Worm (Caenorhabditis elegans) whole organism, L1 larva: ENCODE measurements around the gene C23G10.1.
A peak's percentile ranks its signal among the peaks of the same experiment; 100 is the strongest.

Source experiments
- C04F5.9 ChIP-seq: sonication (generic microtip); optimal IDR thresholded peaks from 2 replicates; lab custom pipeline; 2016; ENCODE audit warnings: missing genetic modification characterization, missing compliant biosample characterization
- F16B12.6 ChIP-seq: fragments of 150-350 bp; optimal IDR thresholded peaks from 2 replicates; lab custom pipeline; 2014; ENCODE audit warnings: missing biosample characterization, missing genetic modification characterization
- Y116A8C.19 ChIP-seq: sonication (generic microtip); optimal IDR thresholded peaks from 2 replicates; lab custom pipeline; 2016; ENCODE audit warnings: missing compliant biosample characterization, missing genetic modification characterization, borderline replicate concordance
- aha-1 ChIP-seq: fragments of 150-350 bp; optimal IDR thresholded peaks from 2 replicates; lab custom pipeline; 2014; ENCODE audit warnings: missing biosample characterization, missing genetic modification characterization
- alr-1 ChIP-seq: fragments of 200-800 bp; sonication (Bioruptor generic); optimal IDR thresholded peaks from 2 replicates; lab custom pipeline; 2018; ENCODE audit warnings: borderline replicate concordance, mild to moderate bottlenecking, missing genetic modification characterization, missing compliant biosample characterization
- ama-1 ChIP-seq: fragments of 150-350 bp; optimal IDR thresholded peaks from 2 replicates; lab custom pipeline; 2014
- ceh-63 ChIP-seq: fragments of 200-800 bp; sonication (Bioruptor generic); optimal IDR thresholded peaks from 2 replicates; lab custom pipeline; 2018; ENCODE audit warnings: mild to moderate bottlenecking, missing genetic modification characterization, missing compliant biosample characterization
- ceh-8 ChIP-seq: fragments of 200-800 bp; sonication (Bioruptor generic); optimal IDR thresholded peaks from 2 replicates; lab custom pipeline; 2018; ENCODE audit warnings: mild to moderate bottlenecking, missing genetic modification characterization, moderate library complexity, missing compliant biosample characterization
- ceh-90 ChIP-seq: sonication (generic microtip); optimal IDR thresholded peaks from 2 replicates; lab custom pipeline; 2016; ENCODE audit warnings: missing genetic modification characterization, missing compliant biosample characterization
- ces-1 ChIP-seq: fragments of 150-350 bp; optimal IDR thresholded peaks from 2 replicates; lab custom pipeline; 2014; ENCODE audit warnings: missing biosample characterization, missing genetic modification reagents, missing genetic modification characterization
- dpl-1 ChIP-seq, 3 experiments: fragments of 150-350 bp in 2 of 3; sonication (generic microtip) in 1 of 3; optimal IDR thresholded peaks; 2 replicates each; lab custom pipeline; 2014 to 2017; ENCODE audit warnings: missing biosample characterization in 3 of 3, missing genetic modification characterization in 3 of 3, missing genetic modification reagents in 3 of 3
- dsc-1 ChIP-seq: sonication (generic microtip); optimal IDR thresholded peaks from 2 replicates; lab custom pipeline; 2016; ENCODE audit warnings: mild to moderate bottlenecking, missing genetic modification characterization, missing compliant biosample characterization
- efl-1 ChIP-seq, 4 experiments: fragments of 150-350 bp; optimal IDR thresholded peaks in 3 of 4; peaks in 1 of 4; 1 replicate in 1 of 4; 2 replicates in 3 of 4; lab custom pipeline; 2014; ENCODE audit warnings: missing biosample characterization in 2 of 4, missing genetic modification characterization in 2 of 4, missing genetic modification reagents in 2 of 4
- egl-13 ChIP-seq: sonication (generic microtip); optimal IDR thresholded peaks from 2 replicates; lab custom pipeline; 2016; ENCODE audit warnings: missing genotype, missing genetic modification reagents, missing genetic modification characterization, missing compliant biosample characterization
- elt-2 ChIP-seq: sonication (generic microtip); optimal IDR thresholded peaks from 2 replicates; lab custom pipeline; 2016; ENCODE audit warnings: missing genetic modification characterization, mild to moderate bottlenecking, inconsistent platforms, missing compliant biosample characterization, missing genetic modification reagents
- elt-3 ChIP-seq, 6 experiments: fragments of 150-350 bp in 1 of 6; sonication (generic microtip); optimal IDR thresholded peaks; 2 replicates each; lab custom pipeline; 2017 to 2018; ENCODE audit warnings: missing biosample characterization in 6 of 6, missing genetic modification characterization in 6 of 6, inconsistent platforms in 1 of 6
- ets-5 ChIP-seq: fragments of 200-800 bp; sonication (Bioruptor generic); IDR thresholded peaks from 2 replicates; pipeline ENCODE4 v1.3.6; 2022; ENCODE audit warnings: missing genetic modification characterization, missing compliant biosample characterization
- fkh-10 ChIP-seq: sonication (generic microtip); optimal IDR thresholded peaks from 2 replicates; lab custom pipeline; 2017; ENCODE audit warnings: missing biosample characterization, missing genetic modification reagents, missing genetic modification characterization
- grh-1 ChIP-seq: fragments of 200-800 bp; sonication (Bioruptor generic); IDR thresholded peaks from 2 replicates; pipeline ENCODE4 v1.3.6; 2022; ENCODE audit warnings: missing genetic modification reagents, missing genetic modification characterization, missing compliant biosample characterization
- hlh-4 ChIP-seq: sonication (generic microtip); optimal IDR thresholded peaks from 2 replicates; lab custom pipeline; 2016; ENCODE audit warnings: mild to moderate bottlenecking, missing genetic modification characterization, missing compliant biosample characterization
- hpl-2 ChIP-seq: fragments of 150-350 bp; optimal IDR thresholded peaks from 2 replicates; lab custom pipeline; 2014; ENCODE audit warnings: missing biosample characterization, missing genetic modification reagents, missing genetic modification characterization
- irx-1 ChIP-seq: sonication (generic microtip); optimal IDR thresholded peaks from 2 replicates; lab custom pipeline; 2016; ENCODE audit warnings: missing genetic modification characterization, missing compliant biosample characterization
- isw-1 ChIP-seq: fragments of 200-800 bp; sonication (Bioruptor generic); IDR thresholded peaks from 2 replicates; pipeline ENCODE4 v1.3.6; 2022; ENCODE audit warnings: missing genetic modification characterization, missing compliant biosample characterization
- jun-1 ChIP-seq: fragments of 150-350 bp; optimal IDR thresholded peaks from 2 replicates; lab custom pipeline; 2014; ENCODE audit warnings: missing biosample characterization, missing genetic modification reagents, missing genetic modification characterization
- lin-13 ChIP-seq: fragments of 150-350 bp; optimal IDR thresholded peaks from 2 replicates; lab custom pipeline; 2014; ENCODE audit warnings: missing biosample characterization, missing genetic modification reagents, missing genetic modification characterization
- lin-35 ChIP-seq, 2 experiments: fragments of 150-350 bp; optimal IDR thresholded peaks; 2 replicates each; lab custom pipeline; 2014; ENCODE audit warnings: missing biosample characterization in 2 of 2, missing genetic modification characterization in 2 of 2, missing genetic modification reagents in 2 of 2
- lin-39 ChIP-seq: fragments of 150-350 bp; optimal IDR thresholded peaks from 2 replicates; lab custom pipeline; 2014; ENCODE audit warnings: missing biosample characterization, missing genetic modification reagents, missing genetic modification characterization
- lir-3 ChIP-seq: sonication (generic microtip); optimal IDR thresholded peaks from 2 replicates; lab custom pipeline; 2016; ENCODE audit warnings: mild to moderate bottlenecking, missing genetic modification characterization, moderate library complexity, missing compliant biosample characterization; ENCODE audit not compliant: poor library complexity
- lsy-2 ChIP-seq, 2 experiments: fragments of 150-350 bp; optimal IDR thresholded peaks; 2 replicates each; lab custom pipeline; 2014; ENCODE audit warnings: missing biosample characterization in 2 of 2, missing genetic modification characterization in 2 of 2
- mab-9 ChIP-seq: fragments of 200-800 bp; sonication (Bioruptor generic); IDR thresholded peaks from 2 replicates; pipeline ENCODE4 v1.3.6; 2022; ENCODE audit warnings: missing genetic modification reagents, missing genetic modification characterization, missing compliant biosample characterization
- mdl-1 ChIP-seq, 2 experiments: fragments of 150-350 bp; optimal IDR thresholded peaks; 2 replicates each; lab custom pipeline; 2014 to 2017; ENCODE audit warnings: missing biosample characterization in 2 of 2, missing genetic modification characterization in 2 of 2, inconsistent platforms in 1 of 2
- mef-2 ChIP-seq: fragments of 150-350 bp; optimal IDR thresholded peaks from 2 replicates; lab custom pipeline; 2014; ENCODE audit warnings: missing biosample characterization, missing genetic modification characterization
- nhr-11 ChIP-seq: fragments of 150-350 bp; optimal IDR thresholded peaks from 2 replicates; lab custom pipeline; 2014; ENCODE audit warnings: missing biosample characterization, missing genetic modification characterization
- nhr-19 ChIP-seq: fragments of 200-800 bp; sonication (Bioruptor generic); conservative IDR thresholded peaks from 2 replicates; pipeline ENCODE4 v1.3.6; 2022; ENCODE audit warnings: missing genetic modification characterization, missing compliant biosample characterization
- nhr-20 ChIP-seq: sonication (generic microtip); optimal IDR thresholded peaks from 2 replicates; lab custom pipeline; 2016; ENCODE audit warnings: mild to moderate bottlenecking, missing genetic modification characterization, missing compliant biosample characterization
- nhr-237 ChIP-seq: fragments of 150-350 bp; optimal IDR thresholded peaks from 2 replicates; lab custom pipeline; 2014; ENCODE audit warnings: missing biosample characterization, missing genetic modification characterization
- nhr-71 ChIP-seq: sonication (generic microtip); optimal IDR thresholded peaks from 2 replicates; lab custom pipeline; 2016; ENCODE audit warnings: mild to moderate bottlenecking, missing genetic modification characterization, moderate library complexity, missing compliant biosample characterization
- nhr-76 ChIP-seq: sonication (generic microtip); optimal IDR thresholded peaks from 2 replicates; lab custom pipeline; 2017; ENCODE audit warnings: missing biosample characterization, missing genetic modification characterization
- nhr-77 ChIP-seq: fragments of 150-350 bp; optimal IDR thresholded peaks from 2 replicates; lab custom pipeline; 2014; ENCODE audit warnings: missing biosample characterization, missing genetic modification characterization
- nhr-85 ChIP-seq: sonication (generic microtip); peaks from one replicate; lab custom pipeline; 2016; ENCODE audit warnings: missing genetic modification characterization, inconsistent platforms, missing compliant biosample characterization
- nhr-90 ChIP-seq: sonication (generic microtip); optimal IDR thresholded peaks from 2 replicates; lab custom pipeline; 2016; ENCODE audit warnings: mild to moderate bottlenecking, missing genetic modification characterization, missing compliant biosample characterization; ENCODE audit not compliant: poor library complexity
- pqm-1 ChIP-seq: sonication (generic microtip); optimal IDR thresholded peaks from 3 replicates; lab custom pipeline; 2017; ENCODE audit warnings: missing biosample characterization, missing genetic modification characterization
- snpc-4 ChIP-seq: fragments of 150-350 bp; optimal IDR thresholded peaks from 2 replicates; lab custom pipeline; 2014; ENCODE audit warnings: missing biosample characterization, missing genetic modification characterization
- sox-4 ChIP-seq: sonication (generic microtip); optimal IDR thresholded peaks from 2 replicates; lab custom pipeline; 2016; ENCODE audit warnings: missing genetic modification characterization, missing compliant biosample characterization
- sup-37 ChIP-seq: fragments of 200-800 bp; sonication (Bioruptor generic); optimal IDR thresholded peaks from 2 replicates; lab custom pipeline; 2018; ENCODE audit warnings: mild to moderate bottlenecking, missing genetic modification characterization, missing compliant biosample characterization
- tlp-1 ChIP-seq: fragments of 150-350 bp; optimal IDR thresholded peaks from 2 replicates; lab custom pipeline; 2014; ENCODE audit warnings: missing biosample characterization, missing genetic modification characterization
- unc-30 ChIP-seq: sonication (generic microtip); optimal IDR thresholded peaks from 2 replicates; lab custom pipeline; 2017; ENCODE audit warnings: missing biosample characterization, missing genetic modification characterization
- unc-86 ChIP-seq: sonication (generic microtip); optimal IDR thresholded peaks from 2 replicates; lab custom pipeline; 2016; ENCODE audit warnings: missing genetic modification characterization, missing compliant biosample characterization
- unc-98 ChIP-seq: fragments of 200-800 bp; sonication (Bioruptor generic); IDR thresholded peaks from 2 replicates; pipeline ENCODE4 v1.3.6; 2022; ENCODE audit warnings: missing genetic modification characterization, missing compliant biosample characterization
- zag-1 ChIP-seq: fragments of 150-350 bp; optimal IDR thresholded peaks from 2 replicates; lab custom pipeline; 2014; ENCODE audit warnings: missing biosample characterization, missing genetic modification characterization
- ztf-11 ChIP-seq, 2 experiments: sonication (generic microtip); optimal IDR thresholded peaks; 2 replicates each; lab custom pipeline; 2016 to 2017; ENCODE audit warnings: missing genetic modification characterization in 2 of 2, missing biosample characterization in 1 of 2, missing compliant biosample characterization in 1 of 2
- ztf-4 ChIP-seq: fragments of 150-350 bp; optimal IDR thresholded peaks from 2 replicates; lab custom pipeline; 2014; ENCODE audit warnings: missing biosample characterization, missing genetic modification characterization

The C23G10.1 gene

ce11 chrIII:6173020-6173597 is 36.0 kb upstream of the C23G10.1 start, which contains the start of the genes abcf-3 and F42A10.5 (continued):
- TF ChIP-seq ztf-4 (tag; lab: Kevin White, UChicago) (peak; percentile 30), ets-5 (no peak), elt-2 (peak; percentile 45), lin-39 (peak; percentile 60), nhr-77 (tag; lab: Kevin White, UChicago) (peak; percentile 55), lir-3 (tag; lab: Kevin White, UChicago) (no peak), efl-1 (optimal IDR thresholded peaks at IDR 0.05; lab: Kevin White, UChicago) (peak; percentile 72 to 81), efl-1 (GFP tag; optimal IDR thresholded peaks at IDR 0.05 in 1 of 2; lab: Kevin White, UChicago) (peak; percentile 77 to 98), fkh-10 (GFP tag; lab: Kevin White, UChicago) (peak; percentile 57), unc-98 (no peak), jun-1 (peak; percentile 56), lin-13 (GFP tag; lab: Kevin White, UChicago) (peak; percentile 60), nhr-20 (tag; lab: Kevin White, UChicago) (peak; percentile 71), dpl-1 (GFP tag; optimal IDR thresholded peaks at IDR 0.05; lab: Kevin White, UChicago) (peak; percentile 73 to 77 (median 76)), unc-30 (tag; lab: Kevin White, UChicago) (no peak), mdl-1 (tag; optimal IDR thresholded peaks at IDR 0.05; lab: Kevin White, UChicago) (peak in 1 of 2 experiments; percentile 50), ces-1 (GFP tag; lab: Kevin White, UChicago) (no peak), grh-1 (GFP tag; lab: Robert Waterston, UW) (peak; percentile 62), egl-13 (tag; lab: Kevin White, UChicago) (peak; percentile 20), nhr-90 (tag; lab: Kevin White, UChicago) (peak; percentile 64), hpl-2 (peak; percentile 38), mef-2 (tag; lab: Kevin White, UChicago) (no peak), dsc-1 (tag; lab: Kevin White, UChicago) (peak; percentile 66), ceh-63 (GFP tag; lab: Kevin White, UChicago) (no peak), nhr-11 (tag; lab: Kevin White, UChicago) (peak; percentile 5), ceh-8 (GFP tag; lab: Kevin White, UChicago) (no peak), lsy-2 (tag; optimal IDR thresholded peaks at IDR 0.05; lab: Kevin White, UChicago) (peak; percentile 81 to 89), hlh-4 (tag; lab: Kevin White, UChicago) (no peak), sox-4 (no peak), sup-37 (no peak), mab-9 (GFP tag; lab: Robert Waterston, UW) (no peak), nhr-76 (tag; lab: Kevin White, UChicago) (no peak), nhr-19 (GFP tag; lab: Robert Waterston, UW) (peak; percentile 73), zag-1 (tag; lab: Kevin White, UChicago) (no peak), ztf-11 (tag; optimal IDR thresholded peaks at IDR 0.05; lab: Kevin White, UChicago) (peak in 1 of 2 experiments; percentile 32), ama-1 (lab: Kevin White, UChicago) (no peak), ceh-90 (no peak), nhr-85 (peak; percentile 85), nhr-237 (no peak), irx-1 (peak; percentile 63), unc-86 (tag; lab: Kevin White, UChicago) (peak; percentile 37), F16B12.6 (tag; lab: Kevin White, UChicago) (peak; percentile 65), lin-35 (GFP tag; optimal IDR thresholded peaks at IDR 0.05; lab: Kevin White, UChicago) (peak; percentile 73 to 85), Y116A8C.19 (tag; lab: Kevin White, UChicago) (no peak), pqm-1 (tag; lab: Kevin White, UChicago) (no peak), aha-1 (tag; lab: Kevin White, UChicago) (peak; percentile 18), tlp-1 (tag; lab: Kevin White, UChicago) (no peak), C04F5.9 (peak; percentile 32), isw-1 (GFP tag; lab: Robert Waterston, UW) (peak; percentile 61), elt-3 (tag; optimal IDR thresholded peaks at IDR 0.05; lab: Kevin White, UChicago) (peak in 2 of 6 experiments; percentile 46 to 78), alr-1 (tag; lab: Kevin White, UChicago) (no peak), nhr-71 (tag; lab: Kevin White, UChicago) (peak; percentile 84), snpc-4 (tag; lab: Kevin White, UChicago) (no peak)
